Fruit fly (Drosophila melanogaster): ENCODE data around the gene tko.

tko gene

dm6 chrX:2447750-2448299 is 4.0 kb upstream of the tko start, which contains the start of gene z (continued):
- no peak for TF ChIP-seq Rx (GFP tag; IDR thresholded peaks at IDR 0.05)
- no peak for TF ChIP-seq lab (GFP tag; optimal IDR thresholded peaks at IDR 0.05)
- no peak for TF ChIP-seq Hsf (GFP tag; optimal IDR thresholded peaks at IDR 0.05)
- no peak for TF ChIP-seq CG17328 (GFP tag; IDR thresholded peaks at IDR 0.05)
- peak; percentile 1 for TF ChIP-seq gfzf (GFP tag; optimal IDR thresholded peaks at IDR 0.05)
- peak; percentile 59 for TF ChIP-seq CG15514 (GFP tag; optimal IDR thresholded peaks at IDR 0.05)
- no peak for TF ChIP-seq Stat92E (GFP tag; optimal IDR thresholded peaks at IDR 0.05)
- no peak for TF ChIP-seq CG3726 (GFP tag; IDR thresholded peaks at IDR 0.05)

- TF ChIP-seq Fer1 (GFP tag; optimal IDR thresholded peaks at IDR 0.05) (no peak), Ada2b (GFP tag; IDR thresholded peaks at IDR 0.05) (no peak), sc (optimal IDR thresholded peaks at IDR 0.05) (no peak), sc (GFP tag; optimal IDR thresholded peaks at IDR 0.05) (no peak), Nf-YC (tag; optimal IDR thresholded peaks at IDR 0.05) (peak; percentile 81), CG3726 (GFP tag; IDR thresholded peaks at IDR 0.05) (no peak), danr (GFP tag; IDR thresholded peaks at IDR 0.05) (no peak), phol (tag; optimal IDR thresholded peaks at IDR 0.05) (no peak), sima (GFP tag; optimal IDR thresholded peaks at IDR 0.05) (no peak), tx (GFP tag; optimal IDR thresholded peaks at IDR 0.05) (no peak), emc (GFP tag; optimal IDR thresholded peaks at IDR 0.05) (no peak), Hey (tag; optimal IDR thresholded peaks at IDR 0.05) (peak; percentile 15), CG14014 (GFP tag; IDR thresholded peaks at IDR 0.05) (no peak), Nf-YB (GFP tag; optimal IDR thresholded peaks at IDR 0.05) (peak; percentile 74), Trl (optimal IDR thresholded peaks at IDR 0.05) (no peak), Trl (GFP tag; optimal IDR thresholded peaks at IDR 0.05) (no peak), sisA (GFP tag; IDR thresholded peaks at IDR 0.05) (no peak), seq (GFP tag; IDR thresholded peaks at IDR 0.05) (peak; percentile 74; the same call in 1 of the 2 replicates)
Observed at dm6 chrX:2440219-2440618, 3.6 kb downstream of the tko start.

dm6 chrX:2434913-2435312 is 8.9 kb downstream of the tko start:
- TF ChIP-seq Nf-YB (GFP tag; optimal IDR thresholded peaks at IDR 0.05), result peak; percentile 95
- TF ChIP-seq chn (GFP tag; optimal IDR thresholded peaks at IDR 0.05), result no peak
- peak; percentile 43 for TF ChIP-seq cad (GFP tag; optimal IDR thresholded peaks at IDR 0.05)
- peak; percentile 8 for TF ChIP-seq Deaf1 (tag; optimal IDR thresholded peaks at IDR 0.05)
- peak; percentile 89 for TF ChIP-seq Nf-YC (tag; optimal IDR thresholded peaks at IDR 0.05)
- peak; percentile 16 for TF ChIP-seq phol (tag; optimal IDR thresholded peaks at IDR 0.05)
- TF ChIP-seq Mes4 (GFP tag; optimal IDR thresholded peaks at IDR 0.05), result no peak

dm6 chrX:2428903-2429302 is 14.9 kb downstream of the tko start, which contains the start of gene gt:
TSS of gene gt (minus strand) at chrX:2428967.
- TF ChIP-seq Kr (GFP tag; optimal IDR thresholded peaks at IDR 0.05), result peak; percentile 98
- peak; percentile 18 for TF ChIP-seq zen (tag; optimal IDR thresholded peaks at IDR 0.05)
- no peak for TF ChIP-seq Opbp (GFP tag; IDR thresholded peaks at IDR 0.05; ENCODE audit: partially characterized antibody)
- peak; percentile 51 for TF ChIP-seq ewg (GFP tag; optimal IDR thresholded peaks at IDR 0.05)
- peak in 1 of 2 experiments; percentile 95 for TF ChIP-seq tll (GFP tag; optimal IDR thresholded peaks at IDR 0.05)
- TF ChIP-seq CG10321 (GFP tag; IDR thresholded peaks at IDR 0.05), result peak; percentile 21; the same call in 1 of the 2 replicates
- TF ChIP-seq cad (GFP tag; optimal IDR thresholded peaks at IDR 0.05), result peak; percentile 48
- peak in 1 of 2 experiments; percentile 0 for TF ChIP-seq Hr78 (GFP tag; optimal IDR thresholded peaks at IDR 0.05)
- no peak for TF ChIP-seq CG13775 (GFP tag; optimal IDR thresholded peaks at IDR 0.05)
- peak; percentile 30 for TF ChIP-seq CG15479 (GFP tag; optimal IDR thresholded peaks at IDR 0.05)
- TF ChIP-seq phol (tag; optimal IDR thresholded peaks at IDR 0.05), result peak; percentile 26
- TF ChIP-seq bbx (GFP tag; IDR thresholded peaks at IDR 0.05; ENCODE audit: partially characterized antibody), result no peak
- TF ChIP-seq Deaf1 (tag; optimal IDR thresholded peaks at IDR 0.05), result peak; percentile 94
- no peak for TF ChIP-seq nom (GFP tag; optimal IDR thresholded peaks at IDR 0.05)
- TF ChIP-seq CG13424 (tag; optimal IDR thresholded peaks at IDR 0.05), result no peak
- peak; percentile 76 for TF ChIP-seq CG1832 (GFP tag; optimal IDR thresholded peaks at IDR 0.05)
- peak; percentile 82 for TF ChIP-seq Nf-YB (GFP tag; optimal IDR thresholded peaks at IDR 0.05)
- peak; percentile 43; the same call in 1 of the 2 replicates for TF ChIP-seq crol (GFP tag; IDR thresholded peaks at IDR 0.05)
- peak; percentile 86 for TF ChIP-seq Nf-YC (tag; optimal IDR thresholded peaks at IDR 0.05)
- TF ChIP-seq seq (GFP tag; IDR thresholded peaks at IDR 0.05), result peak; percentile 79
